Worm (Caenorhabditis elegans) whole organism, young adult: ENCODE measurements around the gene xrn-1.
"Not testable (repeated sequence)": the region's sequence is repeated elsewhere in the genome, so short reads cannot be mapped to it uniquely, and the experiment has no call there.

Experiments used
- athp-1 ChIP-seq: sonication (generic microtip); optimal IDR thresholded peaks from 2 replicates; lab custom pipeline; 2017; ENCODE audit warnings: mild to moderate bottlenecking, missing genetic modification characterization, missing compliant biosample characterization
- dpl-1 ChIP-seq: fragments of 150-350 bp; optimal IDR thresholded peaks from 2 replicates; lab custom pipeline; 2014; ENCODE audit warnings: missing biosample characterization, missing genetic modification reagents, missing genetic modification characterization
- lin-35 ChIP-seq, 3 experiments: fragments of 150-350 bp in 2 of 3; sonication (generic microtip) in 1 of 3; optimal IDR thresholded peaks; 2 replicates each; lab custom pipeline; 2014 to 2018; ENCODE audit warnings: missing biosample characterization in 3 of 3, missing genetic modification characterization in 3 of 3, missing genetic modification reagents in 3 of 3
- tlf-1 ChIP-seq: fragments of 200-800 bp; sonication (Bioruptor generic); optimal IDR thresholded peaks from 2 replicates; lab custom pipeline; 2018; ENCODE audit warnings: mild to moderate bottlenecking, missing genetic modification characterization, missing compliant biosample characterization

- not testable (repeated sequence) for TF ChIP-seq athp-1; dpl-1 (GFP tag; lab: Kevin White, UChicago); lin-35 (GFP tag; optimal IDR thresholded peaks at IDR 0.05; lab: Kevin White, UChicago); tlf-1 (GFP tag; lab: Kevin White, UChicago)
Observed at ce11 chrII:14021230-14021629, 47.5 kb upstream of the xrn-1 start, which contains the start of gene F01D5.10.
